Fruit fly (Drosophila melanogaster): ENCODE data around the gene SP1029.

DNA sequence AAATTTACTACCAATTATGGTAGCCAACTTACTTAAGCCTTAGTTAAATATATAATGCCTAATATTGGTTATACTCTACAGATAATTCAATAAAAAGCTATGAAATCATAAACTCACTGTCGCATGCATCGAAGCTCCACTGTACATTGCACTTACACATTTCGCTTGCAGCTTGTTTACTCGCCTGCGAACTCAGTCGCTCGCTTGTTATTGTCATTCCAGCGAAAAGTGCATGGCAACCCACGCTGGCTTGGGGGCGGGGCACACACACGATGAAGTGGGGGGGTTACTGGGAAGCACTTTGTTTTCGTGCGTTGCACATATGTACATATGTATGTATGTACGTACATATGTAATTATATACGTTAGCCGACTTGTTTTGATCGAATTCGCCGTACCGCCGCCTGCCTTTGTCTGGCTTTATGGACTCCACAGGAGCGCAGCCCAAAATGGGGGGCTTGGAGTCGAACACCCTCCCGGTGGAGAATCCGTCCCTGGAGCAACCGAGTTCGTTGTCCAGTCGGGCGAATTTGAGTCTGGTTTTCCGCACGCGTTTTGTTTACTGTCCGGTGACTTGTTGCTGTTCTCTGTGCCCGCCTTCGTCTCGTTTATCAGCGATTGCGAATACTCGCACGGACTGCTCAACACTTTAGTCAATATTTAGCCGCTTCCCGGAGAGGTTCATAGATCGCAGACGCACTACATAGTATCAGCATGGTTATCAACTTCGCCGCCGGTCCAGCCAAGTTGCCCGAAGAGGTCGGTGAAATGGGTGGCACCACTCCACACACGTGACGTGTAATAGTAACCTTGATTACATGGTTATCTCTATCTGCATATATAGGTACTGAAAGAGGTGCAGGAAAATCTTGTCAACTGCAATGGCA lies 50.2 kb downstream of the SP1029 start, which contains the start of gene CG11899:
- peak; percentile 95 for TF ChIP-seq kay (GFP tag; ENCODE audit: borderline replicate concordance)
- TF ChIP-seq Crg-1 (GFP tag; optimal IDR thresholded peaks at IDR 0.05), result peak; percentile 58
- TF ChIP-seq CG7101 (tag; optimal IDR thresholded peaks at IDR 0.05), result peak; percentile 53
- peak; percentile 78 for TF ChIP-seq CG7045 (GFP tag; optimal IDR thresholded peaks at IDR 0.05)
- TF ChIP-seq CG5204 (GFP tag; optimal IDR thresholded peaks at IDR 0.05), result peak; percentile 43
